Fruit fly (Drosophila melanogaster) whole organism, wandering third instar larva: ENCODE results near the gene meru.

Experiments used
- Abd-B ChIP-seq: fragments of >200 bp; optimal IDR thresholded peaks from 2 replicates; lab custom pipeline; 2017; ENCODE audit warnings: missing biosample characterization, missing genetic modification characterization
- Dif ChIP-seq: fragments of 200-275, 200-300 bp; sonication (Bioruptor generic); optimal IDR thresholded peaks from 2 replicates; lab custom pipeline; 2018; ENCODE audit warnings: missing biosample characterization, missing genetic modification characterization; ENCODE audit not compliant: partially characterized antibody
- GATAd ChIP-seq: sonication (Bioruptor generic); optimal IDR thresholded peaks from 2 replicates; lab custom pipeline; 2016; ENCODE audit warnings: missing biosample characterization, missing genetic modification characterization
- Myc ChIP-seq: fragments of >200 bp; optimal IDR thresholded peaks from 2 replicates; lab custom pipeline; 2017
- OdsH ChIP-seq: fragments of 200-800 bp; sonication (Bioruptor generic); optimal IDR thresholded peaks from 2 replicates; lab custom pipeline; 2016; ENCODE audit warnings: missing biosample characterization, mild to moderate bottlenecking, missing genetic modification characterization
- Rel ChIP-seq, 2 experiments: fragments of 200-800 bp; sonication (Bioruptor generic) in 1 of 2; optimal IDR thresholded peaks; 2 replicates in 1 of 2; 3 replicates in 1 of 2; lab custom pipeline; 2016 to 2019; ENCODE audit warnings: mild to moderate bottlenecking in 2 of 2, missing biosample characterization in 2 of 2, missing genetic modification characterization in 2 of 2, moderate library complexity in 1 of 2
- br ChIP-seq: fragments of 200-800 bp; sonication (Bioruptor generic); optimal IDR thresholded peaks from 2 replicates; lab custom pipeline; 2016; ENCODE audit warnings: missing biosample characterization, missing genetic modification characterization
- brk ChIP-seq: fragments of 200-800 bp; sonication (Bioruptor generic); optimal IDR thresholded peaks from 2 replicates; lab custom pipeline; 2016; ENCODE audit warnings: missing biosample characterization, mild to moderate bottlenecking, missing genetic modification characterization
- dsf ChIP-seq: sonication (Bioruptor generic); optimal IDR thresholded peaks from 2 replicates; lab custom pipeline; 2016; ENCODE audit warnings: missing biosample characterization, missing genetic modification characterization, borderline replicate concordance
- foxo ChIP-seq, 2 experiments: fragments of 200-800 bp; sonication (Bioruptor generic); optimal IDR thresholded peaks; 2 replicates in 1 of 2; 3 replicates in 1 of 2; lab custom pipeline; 2016 to 2017; ENCODE audit warnings: missing biosample characterization in 2 of 2, missing genetic modification characterization in 2 of 2
- h ChIP-seq: fragments of 200-800 bp; sonication (Bioruptor generic); optimal IDR thresholded peaks from 3 replicates; lab custom pipeline; 2016; ENCODE audit warnings: missing biosample characterization, mild to moderate bottlenecking, missing genetic modification characterization
- lola ChIP-seq: fragments of >200 bp; optimal IDR thresholded peaks from 2 replicates; lab custom pipeline; 2017; ENCODE audit warnings: missing biosample characterization, missing genetic modification characterization
- usp ChIP-seq: fragments of >200 bp; optimal IDR thresholded peaks from 2 replicates; lab custom pipeline; 2017; ENCODE audit warnings: missing biosample characterization, missing genetic modification characterization
- woc ChIP-seq: sonication (Bioruptor generic); optimal IDR thresholded peaks from 2 replicates; lab custom pipeline; 2016; ENCODE audit warnings: missing biosample characterization, mild to moderate bottlenecking, missing genetic modification characterization

DNA sequence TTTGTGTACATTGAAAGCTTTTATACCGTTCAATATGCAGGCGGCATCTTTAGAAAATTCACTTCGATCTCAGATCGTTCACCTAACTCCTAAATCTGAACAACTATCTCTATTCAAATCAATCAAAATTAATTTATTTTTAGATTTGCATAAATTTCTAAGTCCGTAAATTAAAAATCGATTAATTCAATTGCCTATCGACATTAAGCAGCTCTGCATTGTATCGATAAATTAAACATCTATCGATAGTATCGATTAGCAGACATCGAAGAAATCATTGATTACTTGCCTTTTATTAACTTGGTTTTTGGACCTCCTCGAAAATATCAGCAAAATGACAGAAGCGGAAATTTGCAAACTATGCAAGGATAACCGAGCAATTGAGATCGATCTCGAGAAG is 27.1 kb downstream of the meru start, which contains the start of gene CkIIalpha-i1:
- TF ChIP-seq OdsH (GFP tag; lab: Kevin White, UChicago): no peak
- TF ChIP-seq Rel (GFP tag; optimal IDR thresholded peaks at IDR 0.05; lab: Kevin White, UChicago): no peak
- TF ChIP-seq Rel (tag; optimal IDR thresholded peaks at IDR 0.05; lab: Kevin White, UChicago): no peak
- no peak for TF ChIP-seq Dif (GFP tag; lab: Kevin White, UChicago)
- TF ChIP-seq h: no peak
- no peak for TF ChIP-seq usp (GFP tag; lab: Kevin White, UChicago)
- TF ChIP-seq Myc (lab: Kevin White, UChicago): no peak
- TF ChIP-seq foxo (GFP tag; optimal IDR thresholded peaks at IDR 0.05; lab: Kevin White, UChicago): no peak
- no peak for TF ChIP-seq lola (GFP tag; lab: Kevin White, UChicago)
- no peak for TF ChIP-seq GATAd (GFP tag; lab: Kevin White, UChicago)
- no peak for TF ChIP-seq woc (GFP tag; lab: Kevin White, UChicago)
- no peak for TF ChIP-seq brk (GFP tag; lab: Kevin White, UChicago)
- no peak for TF ChIP-seq br
- no peak for TF ChIP-seq Abd-B (GFP tag; lab: Kevin White, UChicago)
- TF ChIP-seq dsf: no peak
